Fruit fly (Drosophila melanogaster): Measurements from ENCODE around the gene CG12395.

Gene CG12395

DNA sequence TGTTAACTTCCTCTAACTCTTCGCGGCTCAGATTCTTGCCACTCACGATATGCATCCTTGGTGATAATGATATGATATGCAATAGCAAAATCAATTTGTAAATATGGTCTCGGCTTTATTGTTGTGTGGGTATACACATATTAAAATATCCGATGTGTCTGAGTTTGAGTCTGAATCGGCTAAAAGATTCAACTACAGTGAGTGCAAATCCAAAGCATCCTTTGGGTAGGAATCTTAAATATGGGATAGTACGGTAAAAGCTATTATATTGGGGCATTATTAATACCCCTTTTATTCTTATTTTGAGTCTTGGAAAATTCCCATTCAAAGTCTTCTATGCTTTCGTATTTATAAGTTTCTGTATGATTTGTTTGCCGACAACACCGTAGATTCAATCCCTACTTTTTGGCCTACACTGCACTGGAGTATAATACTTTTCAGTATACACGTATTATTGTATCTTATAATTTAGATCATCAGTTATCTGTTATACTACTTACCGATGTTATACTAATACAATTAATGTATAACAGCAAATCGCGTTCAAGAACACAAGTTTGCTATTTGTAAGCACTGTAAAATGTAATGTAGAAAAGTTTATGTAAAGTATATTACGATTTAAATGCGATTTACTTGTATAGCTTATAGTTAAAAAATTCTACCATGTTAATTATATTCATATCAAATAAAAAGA is at the start of gene CG12395:
CG12395 (minus strand) TSS at position 179 of the 694 bp plus-strand sequence.
- no peak for TF ChIP-seq Myc (optimal IDR thresholded peaks at IDR 0.05)
- no peak for TF ChIP-seq Sin3A (optimal IDR thresholded peaks at IDR 0.05)

dm6 chrX:16111655-16112054 is 49.0 kb upstream of the CG12395 start:
- TF ChIP-seq h (optimal IDR thresholded peaks at IDR 0.05) (no peak), insv (optimal IDR thresholded peaks at IDR 0.05) (no peak), Sin3A (optimal IDR thresholded peaks at IDR 0.05) (no peak), psq (optimal IDR thresholded peaks at IDR 0.05) (no peak), ttk (optimal IDR thresholded peaks at IDR 0.05) (no peak), Myc (optimal IDR thresholded peaks at IDR 0.05) (no peak)

- TF ChIP-seq psq (optimal IDR thresholded peaks at IDR 0.05): no peak
- no peak for TF ChIP-seq ttk (optimal IDR thresholded peaks at IDR 0.05)
- TF ChIP-seq insv (optimal IDR thresholded peaks at IDR 0.05): no peak
- no peak for TF ChIP-seq Myc (optimal IDR thresholded peaks at IDR 0.05)
- no peak for TF ChIP-seq h (optimal IDR thresholded peaks at IDR 0.05)
- no peak for TF ChIP-seq Sin3A (optimal IDR thresholded peaks at IDR 0.05)
Measured at dm6 chrX:16105715-16106114, 43.0 kb upstream of the CG12395 start.

DNA sequence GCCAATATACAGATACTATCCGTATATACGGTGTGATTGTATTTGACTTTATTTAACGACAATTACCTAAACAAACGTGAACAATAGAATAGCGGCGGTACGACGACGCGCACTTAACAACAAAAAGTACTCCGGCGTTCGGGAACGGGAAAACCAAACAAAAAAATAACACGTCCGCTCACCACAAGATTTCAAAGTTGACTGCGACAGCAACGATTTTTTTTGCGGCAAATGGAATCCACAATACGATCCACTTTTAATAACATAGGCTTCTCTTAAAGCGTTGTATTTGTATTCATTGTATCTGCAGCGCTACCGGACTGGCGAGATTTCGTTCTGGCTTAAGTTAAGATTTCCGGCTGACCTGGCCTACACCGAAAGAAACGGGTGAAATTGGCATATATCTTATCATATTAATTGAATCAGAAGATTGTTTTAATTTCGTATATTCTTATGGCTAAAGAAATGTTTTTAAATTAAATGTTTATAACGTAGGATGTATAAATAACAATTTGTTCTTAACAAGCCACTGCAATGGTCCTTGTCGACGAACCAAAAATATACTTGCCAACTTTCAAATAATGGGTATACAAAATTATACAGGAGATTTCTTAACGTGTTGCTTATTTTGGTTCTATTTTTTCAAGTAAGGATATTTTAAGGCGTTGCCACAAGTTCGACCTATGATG is 42.2 kb upstream of the CG12395 start, which contains the start of the genes CG42353 and CG42354:
CG42353 (minus strand) TSS at position 209 of the 689 bp plus-strand sequence.
CG42354 (minus strand) TSS at position 209 of the 689 bp plus-strand sequence.
- no peak for TF ChIP-seq insv (optimal IDR thresholded peaks at IDR 0.05)
- TF ChIP-seq ttk (optimal IDR thresholded peaks at IDR 0.05): no peak
- no peak for TF ChIP-seq psq (optimal IDR thresholded peaks at IDR 0.05)
- TF ChIP-seq Myc (optimal IDR thresholded peaks at IDR 0.05): no peak
- TF ChIP-seq h (optimal IDR thresholded peaks at IDR 0.05): no peak
- TF ChIP-seq Sin3A (optimal IDR thresholded peaks at IDR 0.05): no peak

DNA sequence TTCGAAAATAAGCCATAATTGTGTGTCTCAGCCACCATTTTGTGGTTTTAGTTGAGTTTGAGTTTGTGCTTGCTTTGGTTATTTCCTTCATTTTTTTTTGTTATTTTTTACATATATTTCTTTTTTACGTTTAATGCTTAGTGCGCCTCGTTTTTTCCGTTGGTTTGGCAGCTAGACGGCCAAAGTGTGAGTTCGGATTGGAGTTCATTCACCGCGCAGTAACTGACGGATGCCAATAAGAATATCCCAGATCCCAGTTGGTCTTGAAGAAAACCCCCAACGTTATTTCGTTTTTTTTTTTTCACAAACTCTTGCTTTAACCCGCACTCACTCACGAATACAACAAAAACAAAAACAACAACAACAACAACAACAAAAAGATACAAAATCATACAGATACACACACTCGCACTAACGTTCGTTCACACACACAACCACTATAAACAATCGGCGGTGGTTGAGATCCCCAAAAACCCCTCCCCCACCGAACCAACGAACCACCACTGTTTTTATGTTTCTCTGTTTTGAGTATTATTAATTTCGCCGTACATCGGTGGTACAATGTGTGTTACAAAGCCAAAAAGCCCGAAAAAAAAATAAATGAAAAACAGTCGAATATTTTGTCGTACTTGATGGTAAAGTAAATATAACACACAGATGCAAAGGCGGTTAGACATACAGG is 41.5 kb upstream of the CG12395 start:
- TF ChIP-seq insv (optimal IDR thresholded peaks at IDR 0.05) (no peak), psq (optimal IDR thresholded peaks at IDR 0.05) (no peak), Sin3A (optimal IDR thresholded peaks at IDR 0.05) (no peak), ttk (optimal IDR thresholded peaks at IDR 0.05) (no peak), h (optimal IDR thresholded peaks at IDR 0.05) (no peak), Myc (optimal IDR thresholded peaks at IDR 0.05) (no peak)

dm6 chrX:16103482-16103881 is 40.8 kb upstream of the CG12395 start:
- TF ChIP-seq Myc (optimal IDR thresholded peaks at IDR 0.05): no peak
- no peak for TF ChIP-seq Sin3A (optimal IDR thresholded peaks at IDR 0.05)
- TF ChIP-seq psq (optimal IDR thresholded peaks at IDR 0.05): no peak
- no peak for TF ChIP-seq h (optimal IDR thresholded peaks at IDR 0.05)
- TF ChIP-seq insv (optimal IDR thresholded peaks at IDR 0.05): no peak
- TF ChIP-seq ttk (optimal IDR thresholded peaks at IDR 0.05): no peak

DNA sequence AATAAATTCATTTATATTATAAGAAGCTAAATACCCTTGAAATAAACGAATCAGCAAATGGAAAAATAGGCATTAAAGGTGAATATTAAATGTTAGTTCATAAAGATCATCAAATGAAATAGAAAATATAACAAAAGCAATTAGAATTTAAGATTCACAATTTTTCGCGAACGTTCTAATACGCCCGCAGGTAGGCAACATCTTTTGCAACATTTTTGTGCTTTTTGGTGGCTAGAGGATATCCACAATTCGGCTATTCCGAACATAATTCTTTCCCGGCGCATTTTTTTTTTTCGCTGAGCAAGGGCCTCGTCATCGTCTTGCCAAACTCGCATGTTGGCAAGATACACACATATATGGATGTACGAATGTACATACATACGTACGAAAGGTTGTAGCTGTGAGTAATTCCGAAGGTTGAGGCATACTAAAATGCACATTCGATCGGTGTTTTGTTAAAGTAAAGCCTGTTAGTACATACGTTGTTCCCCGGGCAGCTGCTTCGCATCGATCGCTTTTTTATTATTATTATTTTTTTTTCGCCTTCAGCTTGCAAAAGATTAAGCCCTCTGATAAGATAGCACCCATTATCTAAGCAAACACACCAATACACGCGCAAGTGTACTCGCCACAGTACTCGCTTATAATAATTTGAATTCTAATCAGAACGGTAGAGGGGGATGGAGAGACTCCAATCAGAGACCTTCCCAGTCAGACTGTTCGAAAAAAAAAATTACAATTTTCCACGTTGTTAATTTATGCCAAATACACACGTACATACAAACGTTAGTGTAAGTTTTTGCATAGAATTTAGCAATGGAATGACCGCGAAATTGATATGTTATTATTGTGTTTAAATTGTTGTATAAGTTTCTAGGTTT is 39.9 kb upstream of the CG12395 start:
- TF ChIP-seq psq (optimal IDR thresholded peaks at IDR 0.05) (no peak), Sin3A (optimal IDR thresholded peaks at IDR 0.05) (no peak), Myc (optimal IDR thresholded peaks at IDR 0.05) (no peak), h (optimal IDR thresholded peaks at IDR 0.05) (no peak), ttk (optimal IDR thresholded peaks at IDR 0.05) (no peak), insv (optimal IDR thresholded peaks at IDR 0.05) (no peak)

dm6 chrX:16100726-16101351 is 38.1 kb upstream of the CG12395 start:
- TF ChIP-seq Sin3A (optimal IDR thresholded peaks at IDR 0.05) (no peak), h (optimal IDR thresholded peaks at IDR 0.05) (no peak)

dm6 chrX:16096488-16096887 is 33.8 kb upstream of the CG12395 start:
- no peak for TF ChIP-seq psq (optimal IDR thresholded peaks at IDR 0.05)
- TF ChIP-seq Myc (optimal IDR thresholded peaks at IDR 0.05): no peak
- no peak for TF ChIP-seq insv (optimal IDR thresholded peaks at IDR 0.05)
- no peak for TF ChIP-seq Sin3A (optimal IDR thresholded peaks at IDR 0.05)
- TF ChIP-seq h (optimal IDR thresholded peaks at IDR 0.05): no peak
- no peak for TF ChIP-seq ttk (optimal IDR thresholded peaks at IDR 0.05)

DNA sequence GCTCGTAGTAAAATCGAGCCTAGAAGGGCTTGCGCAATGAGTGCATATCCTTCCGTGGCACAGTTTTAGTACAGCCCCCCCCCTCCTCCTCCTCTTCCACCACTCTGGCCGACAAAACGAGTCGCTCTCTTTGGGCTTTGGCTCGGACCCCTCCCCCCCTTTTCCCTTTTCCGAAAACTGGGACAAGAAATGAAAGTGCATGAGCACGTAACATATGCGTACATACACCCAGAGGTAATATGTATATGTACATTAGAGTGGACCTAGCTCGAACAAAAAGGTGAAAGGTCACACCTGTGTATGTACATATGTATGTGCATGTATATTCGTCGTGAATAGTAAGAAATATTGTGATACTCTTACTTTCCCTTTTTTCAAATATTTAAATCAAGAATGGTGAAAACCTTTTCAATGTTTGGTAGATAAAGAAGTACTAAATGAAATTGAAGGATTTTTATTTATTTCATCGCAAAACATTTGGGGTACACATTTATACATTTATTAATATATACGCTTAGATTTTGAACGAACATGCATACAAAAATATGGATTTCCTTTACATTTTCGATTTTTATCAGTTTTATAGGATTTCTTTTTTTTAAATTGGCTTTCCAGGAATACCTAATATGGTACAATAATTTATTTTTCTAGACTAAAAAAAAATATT is 30.0 kb upstream of the CG12395 start:
- TF ChIP-seq insv (optimal IDR thresholded peaks at IDR 0.05): no peak
- TF ChIP-seq psq (optimal IDR thresholded peaks at IDR 0.05): no peak
- no peak for TF ChIP-seq h (optimal IDR thresholded peaks at IDR 0.05)
- TF ChIP-seq Myc (optimal IDR thresholded peaks at IDR 0.05): no peak
- no peak for TF ChIP-seq ttk (optimal IDR thresholded peaks at IDR 0.05)
- no peak for TF ChIP-seq Sin3A (optimal IDR thresholded peaks at IDR 0.05)

Measured in Kc167 (cell line).